Worm (Caenorhabditis elegans) whole organism, L1 larva: Measurements from ENCODE around the gene C02B10.4.

Experiments used
- Y116A8C.19 ChIP-seq: sonication (generic microtip); optimal IDR thresholded peaks from 2 replicates; lab custom pipeline; 2016; ENCODE audit warnings: missing compliant biosample characterization, missing genetic modification characterization, borderline replicate concordance
- aha-1 ChIP-seq: fragments of 150-350 bp; optimal IDR thresholded peaks from 2 replicates; lab custom pipeline; 2014; ENCODE audit warnings: missing biosample characterization, missing genetic modification characterization
- aly-2 ChIP-seq: fragments of 150-350 bp; optimal IDR thresholded peaks from 2 replicates; lab custom pipeline; 2014; ENCODE audit warnings: missing biosample characterization, missing genetic modification characterization
- ama-1 ChIP-seq: fragments of 150-350 bp; optimal IDR thresholded peaks from 2 replicates; lab custom pipeline; 2014
- blmp-1 ChIP-seq: fragments of 150-350 bp; optimal IDR thresholded peaks from 2 replicates; lab custom pipeline; 2014; ENCODE audit warnings: missing biosample characterization, missing genetic modification characterization
- ceh-63 ChIP-seq: fragments of 200-800 bp; sonication (Bioruptor generic); optimal IDR thresholded peaks from 2 replicates; lab custom pipeline; 2018; ENCODE audit warnings: mild to moderate bottlenecking, missing genetic modification characterization, missing compliant biosample characterization
- ceh-82 ChIP-seq, 3 experiments: fragments of 150-350 bp in 1 of 3; sonication (generic microtip) in 2 of 3; optimal IDR thresholded peaks; 2 replicates each; lab custom pipeline; 2014 to 2017; ENCODE audit warnings: missing biosample characterization in 3 of 3, missing genetic modification characterization in 3 of 3
- ceh-90 ChIP-seq: sonication (generic microtip); optimal IDR thresholded peaks from 2 replicates; lab custom pipeline; 2016; ENCODE audit warnings: missing genetic modification characterization, missing compliant biosample characterization
- ces-1 ChIP-seq: fragments of 150-350 bp; optimal IDR thresholded peaks from 2 replicates; lab custom pipeline; 2014; ENCODE audit warnings: missing biosample characterization, missing genetic modification reagents, missing genetic modification characterization
- dpl-1 ChIP-seq, 3 experiments: fragments of 150-350 bp in 2 of 3; sonication (generic microtip) in 1 of 3; optimal IDR thresholded peaks; 2 replicates each; lab custom pipeline; 2014 to 2017; ENCODE audit warnings: missing biosample characterization in 3 of 3, missing genetic modification characterization in 3 of 3, missing genetic modification reagents in 3 of 3
- efl-1 ChIP-seq, 4 experiments: fragments of 150-350 bp; optimal IDR thresholded peaks in 3 of 4; peaks in 1 of 4; 1 replicate in 1 of 4; 2 replicates in 3 of 4; lab custom pipeline; 2014; ENCODE audit warnings: missing biosample characterization in 2 of 4, missing genetic modification characterization in 2 of 4, missing genetic modification reagents in 2 of 4
- efl-3 ChIP-seq: fragments of 200-800 bp; sonication (Bioruptor generic); optimal IDR thresholded peaks from 2 replicates; lab custom pipeline; 2018; ENCODE audit warnings: mild to moderate bottlenecking, missing genetic modification characterization, missing compliant biosample characterization
- elt-2 ChIP-seq: sonication (generic microtip); optimal IDR thresholded peaks from 2 replicates; lab custom pipeline; 2016; ENCODE audit warnings: missing genetic modification characterization, mild to moderate bottlenecking, inconsistent platforms, missing compliant biosample characterization, missing genetic modification reagents
- elt-3 ChIP-seq, 6 experiments: fragments of 150-350 bp in 1 of 6; sonication (generic microtip); optimal IDR thresholded peaks; 2 replicates each; lab custom pipeline; 2017 to 2018; ENCODE audit warnings: missing biosample characterization in 6 of 6, missing genetic modification characterization in 6 of 6, inconsistent platforms in 1 of 6
- fkh-4 ChIP-seq: sonication (generic microtip); optimal IDR thresholded peaks from 2 replicates; lab custom pipeline; 2016; ENCODE audit warnings: missing compliant biosample characterization, missing genetic modification characterization, borderline replicate concordance
- fkh-8 ChIP-seq: sonication (generic microtip); optimal IDR thresholded peaks from 2 replicates; lab custom pipeline; 2016; ENCODE audit warnings: mild to moderate bottlenecking, missing genetic modification characterization, missing compliant biosample characterization
- fos-1 ChIP-seq: fragments of 150-350 bp; optimal IDR thresholded peaks from 2 replicates; lab custom pipeline; 2014; ENCODE audit warnings: missing biosample characterization, missing genetic modification characterization
- hlh-4 ChIP-seq: sonication (generic microtip); optimal IDR thresholded peaks from 2 replicates; lab custom pipeline; 2016; ENCODE audit warnings: mild to moderate bottlenecking, missing genetic modification characterization, missing compliant biosample characterization
- hpl-2 ChIP-seq: fragments of 150-350 bp; optimal IDR thresholded peaks from 2 replicates; lab custom pipeline; 2014; ENCODE audit warnings: missing biosample characterization, missing genetic modification reagents, missing genetic modification characterization
- irx-1 ChIP-seq: sonication (generic microtip); optimal IDR thresholded peaks from 2 replicates; lab custom pipeline; 2016; ENCODE audit warnings: missing genetic modification characterization, missing compliant biosample characterization
- isw-1 ChIP-seq: fragments of 200-800 bp; sonication (Bioruptor generic); IDR thresholded peaks from 2 replicates; pipeline ENCODE4 v1.3.6; 2022; ENCODE audit warnings: missing genetic modification characterization, missing compliant biosample characterization
- jun-1 ChIP-seq: fragments of 150-350 bp; optimal IDR thresholded peaks from 2 replicates; lab custom pipeline; 2014; ENCODE audit warnings: missing biosample characterization, missing genetic modification reagents, missing genetic modification characterization
- lin-14 ChIP-seq: fragments of 200-800 bp; sonication (Bioruptor generic); optimal IDR thresholded peaks from 2 replicates; lab custom pipeline; 2018; ENCODE audit warnings: mild to moderate bottlenecking, missing genetic modification characterization, moderate library complexity, missing compliant biosample characterization
- lin-35 ChIP-seq, 2 experiments: fragments of 150-350 bp; optimal IDR thresholded peaks; 2 replicates each; lab custom pipeline; 2014; ENCODE audit warnings: missing biosample characterization in 2 of 2, missing genetic modification characterization in 2 of 2, missing genetic modification reagents in 2 of 2
- lin-39 ChIP-seq: fragments of 150-350 bp; optimal IDR thresholded peaks from 2 replicates; lab custom pipeline; 2014; ENCODE audit warnings: missing biosample characterization, missing genetic modification reagents, missing genetic modification characterization
- mab-9 ChIP-seq: fragments of 200-800 bp; sonication (Bioruptor generic); IDR thresholded peaks from 2 replicates; pipeline ENCODE4 v1.3.6; 2022; ENCODE audit warnings: missing genetic modification reagents, missing genetic modification characterization, missing compliant biosample characterization
- mdl-1 ChIP-seq, 2 experiments: fragments of 150-350 bp; optimal IDR thresholded peaks; 2 replicates each; lab custom pipeline; 2014 to 2017; ENCODE audit warnings: missing biosample characterization in 2 of 2, missing genetic modification characterization in 2 of 2, inconsistent platforms in 1 of 2
- nhr-11 ChIP-seq: fragments of 150-350 bp; optimal IDR thresholded peaks from 2 replicates; lab custom pipeline; 2014; ENCODE audit warnings: missing biosample characterization, missing genetic modification characterization
- nhr-12 ChIP-seq: sonication (generic microtip); optimal IDR thresholded peaks from 2 replicates; lab custom pipeline; 2017; ENCODE audit warnings: missing biosample characterization, missing genetic modification characterization
- nhr-28 ChIP-seq: fragments of 150-350 bp; optimal IDR thresholded peaks from 2 replicates; lab custom pipeline; 2014; ENCODE audit warnings: missing biosample characterization, missing genetic modification characterization
- nhr-47 ChIP-seq: sonication (generic microtip); optimal IDR thresholded peaks from 2 replicates; lab custom pipeline; 2016; ENCODE audit warnings: mild to moderate bottlenecking, missing genetic modification characterization, moderate library complexity, missing compliant biosample characterization
- nhr-71 ChIP-seq: sonication (generic microtip); optimal IDR thresholded peaks from 2 replicates; lab custom pipeline; 2016; ENCODE audit warnings: mild to moderate bottlenecking, missing genetic modification characterization, moderate library complexity, missing compliant biosample characterization
- nhr-76 ChIP-seq: sonication (generic microtip); optimal IDR thresholded peaks from 2 replicates; lab custom pipeline; 2017; ENCODE audit warnings: missing biosample characterization, missing genetic modification characterization
- nhr-77 ChIP-seq: fragments of 150-350 bp; optimal IDR thresholded peaks from 2 replicates; lab custom pipeline; 2014; ENCODE audit warnings: missing biosample characterization, missing genetic modification characterization
- nhr-84 ChIP-seq: sonication (generic microtip); optimal IDR thresholded peaks from 2 replicates; lab custom pipeline; 2017; ENCODE audit warnings: missing biosample characterization, missing genetic modification characterization
- pag-3 ChIP-seq: sonication (generic microtip); optimal IDR thresholded peaks from 2 replicates; lab custom pipeline; 2017; ENCODE audit warnings: missing genetic modification characterization, mild to moderate bottlenecking, missing compliant biosample characterization, antibody characterized with exemption, borderline replicate concordance; ENCODE audit not compliant: insufficient read depth
- pax-3 ChIP-seq: fragments of 200-800 bp; sonication (Bioruptor generic); optimal IDR thresholded peaks from 2 replicates; lab custom pipeline; 2018; ENCODE audit warnings: mild to moderate bottlenecking, missing genetic modification characterization, moderate library complexity, missing compliant biosample characterization
- pqm-1 ChIP-seq: sonication (generic microtip); optimal IDR thresholded peaks from 3 replicates; lab custom pipeline; 2017; ENCODE audit warnings: missing biosample characterization, missing genetic modification characterization
- rnt-1 ChIP-seq: sonication (generic microtip); optimal IDR thresholded peaks from 2 replicates; lab custom pipeline; 2016; ENCODE audit warnings: mild to moderate bottlenecking, missing genetic modification characterization, moderate library complexity, missing compliant biosample characterization
- sptf-1 ChIP-seq: fragments of 150-350 bp; optimal IDR thresholded peaks from 2 replicates; lab custom pipeline; 2014; ENCODE audit warnings: missing biosample characterization, missing genetic modification characterization
- tbx-2 ChIP-seq: sonication (generic microtip); optimal IDR thresholded peaks from 2 replicates; lab custom pipeline; 2016; ENCODE audit warnings: missing genetic modification characterization, missing compliant biosample characterization
- tlp-1 ChIP-seq: fragments of 150-350 bp; optimal IDR thresholded peaks from 2 replicates; lab custom pipeline; 2014; ENCODE audit warnings: missing biosample characterization, missing genetic modification characterization
- unc-30 ChIP-seq: sonication (generic microtip); optimal IDR thresholded peaks from 2 replicates; lab custom pipeline; 2017; ENCODE audit warnings: missing biosample characterization, missing genetic modification characterization
- unc-62 ChIP-seq: fragments of 150-350 bp; optimal IDR thresholded peaks from 2 replicates; lab custom pipeline; 2014; ENCODE audit warnings: missing biosample characterization, missing genetic modification reagents, missing genetic modification characterization
- unc-86 ChIP-seq: sonication (generic microtip); optimal IDR thresholded peaks from 2 replicates; lab custom pipeline; 2016; ENCODE audit warnings: missing genetic modification characterization, missing compliant biosample characterization
- unc-98 ChIP-seq: fragments of 200-800 bp; sonication (Bioruptor generic); IDR thresholded peaks from 2 replicates; pipeline ENCODE4 v1.3.6; 2022; ENCODE audit warnings: missing genetic modification characterization, missing compliant biosample characterization
- xbp-1 ChIP-seq: sonication (generic microtip); optimal IDR thresholded peaks from 2 replicates; lab custom pipeline; 2016; ENCODE audit warnings: missing genetic modification characterization, missing compliant biosample characterization
- zag-1 ChIP-seq: fragments of 150-350 bp; optimal IDR thresholded peaks from 2 replicates; lab custom pipeline; 2014; ENCODE audit warnings: missing biosample characterization, missing genetic modification characterization
- ztf-11 ChIP-seq, 2 experiments: sonication (generic microtip); optimal IDR thresholded peaks; 2 replicates each; lab custom pipeline; 2016 to 2017; ENCODE audit warnings: missing genetic modification characterization in 2 of 2, missing biosample characterization in 1 of 2, missing compliant biosample characterization in 1 of 2
- ztf-4 ChIP-seq: fragments of 150-350 bp; optimal IDR thresholded peaks from 2 replicates; lab custom pipeline; 2014; ENCODE audit warnings: missing biosample characterization, missing genetic modification characterization

The C02B10.4 gene

ce11 chrIV:5131781-5132180, 40.4 kb downstream of the C02B10.4 start:
- no peak for TF ChIP-seq fos-1
- TF ChIP-seq elt-2 (tag; lab: Kevin White, UChicago) = peak; percentile 12
- TF ChIP-seq blmp-1 = peak; percentile 48
- TF ChIP-seq nhr-47 (tag; lab: Kevin White, UChicago) = no peak
- TF ChIP-seq unc-98 = no peak
- TF ChIP-seq unc-30 (tag; lab: Kevin White, UChicago) = no peak
- no peak for TF ChIP-seq nhr-11
- TF ChIP-seq elt-3 (tag; optimal IDR thresholded peaks at IDR 0.05; lab: Kevin White, UChicago) = peak in 3 of 6 experiments; percentile 51 to 78 (median 65)
- no peak for TF ChIP-seq unc-86
- TF ChIP-seq aha-1 (tag; lab: Kevin White, UChicago) = no peak
- no peak for TF ChIP-seq unc-62 (GFP tag; lab: Kevin White, UChicago)
- peak; percentile 3 for TF ChIP-seq lin-14 (GFP tag; lab: Kevin White, UChicago)
- TF ChIP-seq nhr-76 (tag; lab: Kevin White, UChicago) = no peak
- no peak for TF ChIP-seq ces-1 (GFP tag; lab: Kevin White, UChicago)
- TF ChIP-seq hlh-4 (tag; lab: Kevin White, UChicago) = no peak

ce11 chrIV:5133791-5134370, 42.5 kb downstream of the C02B10.4 start:
- TF ChIP-seq lin-14 (GFP tag; lab: Kevin White, UChicago) (peak; percentile 70), hlh-4 (tag; lab: Kevin White, UChicago) (no peak), pag-3 (peak; percentile 4), ztf-4 (tag; lab: Kevin White, UChicago) (no peak), nhr-47 (tag; lab: Kevin White, UChicago) (peak; percentile 28), ceh-90 (tag; lab: Kevin White, UChicago) (no peak), xbp-1 (tag; lab: Kevin White, UChicago) (no peak), mab-9 (GFP tag; lab: Robert Waterston, UW) (no peak), irx-1 (tag; lab: Kevin White, UChicago) (no peak), nhr-71 (peak; percentile 53), nhr-12 (tag; lab: Kevin White, UChicago) (no peak), zag-1 (tag; lab: Kevin White, UChicago) (no peak), fkh-4 (no peak), elt-2 (tag; lab: Kevin White, UChicago) (no peak), tbx-2 (tag; lab: Kevin White, UChicago) (no peak), hpl-2 (GFP tag; lab: Kevin White, UChicago) (no peak), isw-1 (no peak), ama-1 (lab: Kevin White, UChicago) (no peak), rnt-1 (no peak), blmp-1 (peak; percentile 92), dpl-1 (GFP tag; optimal IDR thresholded peaks at IDR 0.05; lab: Kevin White, UChicago) (peak in 1 of 3 experiments; percentile 20), ztf-11 (tag; optimal IDR thresholded peaks at IDR 0.05; lab: Kevin White, UChicago) (peak in 1 of 2 experiments; percentile 16), pqm-1 (tag; lab: Kevin White, UChicago) (no peak), jun-1 (no peak), tlp-1 (tag; lab: Kevin White, UChicago) (no peak), mdl-1 (tag; optimal IDR thresholded peaks at IDR 0.05; lab: Kevin White, UChicago) (no peak), efl-3 (GFP tag; lab: Kevin White, UChicago) (no peak), nhr-28 (tag; lab: Kevin White, UChicago) (no peak), ceh-82 (tag; optimal IDR thresholded peaks at IDR 0.05; lab: Kevin White, UChicago) (no peak), sptf-1 (no peak), ceh-63 (GFP tag; lab: Kevin White, UChicago) (no peak), aly-2 (no peak), Y116A8C.19 (tag; lab: Kevin White, UChicago) (no peak), unc-98 (no peak), lin-35 (GFP tag; optimal IDR thresholded peaks at IDR 0.05; lab: Kevin White, UChicago) (peak; percentile 11 to 34), nhr-84 (tag; lab: Kevin White, UChicago) (no peak), efl-1 (optimal IDR thresholded peaks at IDR 0.05; lab: Kevin White, UChicago) (no peak), efl-1 (GFP tag; optimal IDR thresholded peaks at IDR 0.05 in 1 of 2; lab: Kevin White, UChicago) (peak in 1 of 2 experiments; percentile 90), fkh-8 (tag; lab: Kevin White, UChicago) (no peak), pax-3 (tag; lab: Kevin White, UChicago) (no peak), nhr-77 (tag; lab: Kevin White, UChicago) (no peak), lin-39 (tag; lab: Kevin White, UChicago) (no peak), elt-3 (tag; optimal IDR thresholded peaks at IDR 0.05; lab: Kevin White, UChicago) (peak in 2 of 6 experiments; percentile 26 to 36)
